Fruit fly (Drosophila melanogaster): ENCODE results near the gene CG42526.

DNA sequence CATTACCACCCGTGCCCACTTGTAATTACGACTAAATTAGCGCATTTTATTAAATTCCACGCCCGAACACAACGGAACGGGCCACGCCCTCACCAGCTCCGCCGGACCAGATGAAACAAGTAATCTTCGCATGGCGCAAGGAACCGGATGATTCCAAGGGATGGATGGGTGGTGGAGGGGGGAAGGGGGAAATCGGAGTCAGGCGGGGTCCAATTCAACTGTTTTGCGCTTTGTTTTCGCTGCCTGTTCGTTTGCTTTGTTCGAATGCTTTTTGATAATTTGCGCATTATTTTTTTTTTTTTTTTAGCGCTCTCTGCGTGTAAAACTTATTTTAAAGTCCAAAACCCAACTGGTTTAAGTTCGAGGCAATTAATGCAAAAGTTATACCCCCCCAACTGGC lies 38.5 kb downstream of the CG42526 start:
- no peak for TF ChIP-seq CG8478 (optimal IDR thresholded peaks at IDR 0.05)
- no peak for TF ChIP-seq CTCF (optimal IDR thresholded peaks at IDR 0.05)
